Fruit fly (Drosophila melanogaster) ovary, adult (tissue): ENCODE measurements around the gene ND-49L.

ENCODE experiments used
- CG17801 ChIP-seq: fragments of 200-800 bp; optimal IDR thresholded peaks from 2 replicates; lab custom pipeline; 2019; ENCODE audit warnings: missing biosample characterization, mild to moderate bottlenecking, missing genetic modification characterization, moderate library complexity; ENCODE audit not compliant: partially characterized antibody

The ND-49L gene

DNA sequence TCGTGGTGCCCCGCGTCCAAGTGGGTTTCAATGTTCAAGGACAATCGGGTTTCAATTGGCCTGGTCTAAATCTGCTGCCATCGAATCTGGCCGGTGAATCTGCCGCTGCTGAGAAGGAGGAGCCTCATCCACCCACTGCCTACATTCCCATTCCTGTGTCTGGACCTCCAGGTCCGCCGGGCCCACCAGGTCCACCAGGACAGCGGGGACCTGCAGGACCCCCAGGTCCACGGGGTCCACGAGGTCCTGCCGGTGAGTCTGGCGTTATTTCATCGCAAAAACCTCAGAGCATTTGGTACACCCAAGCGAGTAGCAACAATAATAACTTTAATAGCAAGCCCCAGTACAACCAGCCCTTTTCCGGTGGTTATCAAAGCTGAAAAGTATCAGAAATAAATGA, 26.1 kb downstream of the ND-49L start:
- no peak for TF ChIP-seq CG17801

DNA sequence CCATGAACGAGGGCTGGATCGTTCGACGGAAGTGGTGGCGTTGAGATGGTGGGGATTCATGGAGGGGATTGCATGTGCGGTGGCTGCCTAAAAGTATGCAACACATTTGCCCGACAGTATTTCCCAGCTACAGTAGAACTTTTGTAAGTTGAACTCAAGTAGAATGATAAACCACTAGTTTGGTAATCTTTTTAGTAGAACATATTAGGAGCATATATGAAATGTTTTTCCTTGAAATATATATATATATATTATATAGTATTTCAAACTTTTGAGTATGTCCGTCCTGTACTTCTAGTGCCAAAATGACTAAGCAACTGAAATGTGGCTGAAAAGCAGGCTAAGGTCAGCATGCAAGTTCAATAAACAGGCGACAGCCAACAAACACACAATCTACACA, 30.4 kb downstream of the ND-49L start:
- no peak for TF ChIP-seq CG17801

DNA sequence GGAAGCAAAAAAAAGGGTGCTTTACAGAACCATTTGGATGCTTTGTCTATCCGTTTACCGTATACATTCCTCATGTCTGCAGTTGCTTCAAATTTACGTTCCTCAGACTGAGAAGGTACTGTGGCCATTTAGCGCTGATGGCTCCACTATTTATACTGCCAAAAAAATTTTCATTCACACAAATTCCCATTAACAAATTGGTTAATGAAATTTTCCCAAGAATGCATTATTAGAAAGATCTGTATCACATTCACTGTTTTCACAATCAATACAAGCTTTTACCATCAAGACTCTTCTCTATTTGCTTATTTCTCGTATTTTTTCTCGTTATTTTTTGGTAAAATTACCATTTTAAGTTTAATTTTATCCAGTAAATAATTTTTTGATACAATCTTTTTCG, 42.5 kb downstream of the ND-49L start, which contains the start of gene Muc96D:
Gene Muc96D (minus strand): TSS at position 101 of the 400 bp plus-strand sequence.
- TF ChIP-seq CG17801 = no peak
